Worm (Caenorhabditis elegans): ENCODE data around the gene F47C12.13.
A peak's percentile ranks its signal among the peaks of the same experiment; 100 is the strongest.

DNA sequence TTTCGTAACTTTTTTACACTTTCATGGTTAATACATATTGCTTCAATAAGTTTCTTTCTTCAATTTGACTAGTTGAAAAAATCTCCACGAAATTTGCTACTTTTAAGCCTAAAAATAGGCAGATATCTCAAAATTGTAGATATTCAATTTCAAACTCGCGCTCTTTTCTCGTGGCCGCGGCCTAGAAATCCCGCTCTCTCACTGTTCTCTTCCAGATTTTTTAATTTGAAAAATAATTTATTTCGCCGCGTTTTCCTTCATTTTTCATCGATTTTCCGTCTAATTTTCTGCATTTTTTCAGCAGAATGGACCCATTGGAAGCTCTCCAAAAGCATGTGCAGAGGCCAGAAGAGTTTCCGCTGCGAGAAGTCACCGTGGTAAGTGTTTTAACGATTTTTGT, 48.1 kb upstream of the F47C12.13 start, which contains the start of gene cdc-73:
- TF ChIP-seq lin-11 (tag; optimal IDR thresholded peaks at IDR 0.05) (no peak), rnt-1 (tag; optimal IDR thresholded peaks at IDR 0.05) (peak; percentile 43), fkh-10 (GFP tag; optimal IDR thresholded peaks at IDR 0.05) (no peak)

Data from whole organism, late embryonic.